Worm (Caenorhabditis elegans) whole organism, L1 larva: ENCODE data around the gene tag-335.

Experiments
- C16A3.4 ChIP-seq: fragments of 150-350 bp; optimal IDR thresholded peaks from 2 replicates; lab custom pipeline; 2014; ENCODE audit warnings: missing biosample characterization, missing genetic modification characterization
- F16B12.6 ChIP-seq: fragments of 150-350 bp; optimal IDR thresholded peaks from 2 replicates; lab custom pipeline; 2014; ENCODE audit warnings: missing biosample characterization, missing genetic modification characterization
- Y116A8C.19 ChIP-seq: sonication (generic microtip); optimal IDR thresholded peaks from 2 replicates; lab custom pipeline; 2016; ENCODE audit warnings: missing compliant biosample characterization, missing genetic modification characterization, borderline replicate concordance
- aha-1 ChIP-seq: fragments of 150-350 bp; optimal IDR thresholded peaks from 2 replicates; lab custom pipeline; 2014; ENCODE audit warnings: missing biosample characterization, missing genetic modification characterization
- blmp-1 ChIP-seq: fragments of 150-350 bp; optimal IDR thresholded peaks from 2 replicates; lab custom pipeline; 2014; ENCODE audit warnings: missing biosample characterization, missing genetic modification characterization
- ceh-63 ChIP-seq: fragments of 200-800 bp; sonication (Bioruptor generic); optimal IDR thresholded peaks from 2 replicates; lab custom pipeline; 2018; ENCODE audit warnings: mild to moderate bottlenecking, missing genetic modification characterization, missing compliant biosample characterization
- ceh-8 ChIP-seq: fragments of 200-800 bp; sonication (Bioruptor generic); optimal IDR thresholded peaks from 2 replicates; lab custom pipeline; 2018; ENCODE audit warnings: mild to moderate bottlenecking, missing genetic modification characterization, moderate library complexity, missing compliant biosample characterization
- ceh-88 ChIP-seq: fragments of 200-800 bp; sonication (Bioruptor generic); IDR thresholded peaks from 2 replicates; pipeline ENCODE4 v1.3.6; 2022; ENCODE audit warnings: missing genetic modification characterization, missing compliant biosample characterization
- ceh-90 ChIP-seq: sonication (generic microtip); optimal IDR thresholded peaks from 2 replicates; lab custom pipeline; 2016; ENCODE audit warnings: missing genetic modification characterization, missing compliant biosample characterization
- dpl-1 ChIP-seq, 3 experiments: fragments of 150-350 bp in 2 of 3; sonication (generic microtip) in 1 of 3; optimal IDR thresholded peaks; 2 replicates each; lab custom pipeline; 2014 to 2017; ENCODE audit warnings: missing biosample characterization in 3 of 3, missing genetic modification characterization in 3 of 3, missing genetic modification reagents in 3 of 3
- efl-1 ChIP-seq, 4 experiments: fragments of 150-350 bp; optimal IDR thresholded peaks in 3 of 4; peaks in 1 of 4; 1 replicate in 1 of 4; 2 replicates in 3 of 4; lab custom pipeline; 2014; ENCODE audit warnings: missing biosample characterization in 2 of 4, missing genetic modification characterization in 2 of 4, missing genetic modification reagents in 2 of 4
- egl-13 ChIP-seq: sonication (generic microtip); optimal IDR thresholded peaks from 2 replicates; lab custom pipeline; 2016; ENCODE audit warnings: missing genotype, missing genetic modification reagents, missing genetic modification characterization, missing compliant biosample characterization
- egl-27 ChIP-seq, 2 experiments: fragments of 150-350 bp in 1 of 2; sonication (generic microtip); optimal IDR thresholded peaks; 3 replicates each; lab custom pipeline; 2017 to 2018; ENCODE audit warnings: missing biosample characterization in 2 of 2, missing genetic modification characterization in 2 of 2, missing genetic modification reagents in 2 of 2
- elt-2 ChIP-seq: sonication (generic microtip); optimal IDR thresholded peaks from 2 replicates; lab custom pipeline; 2016; ENCODE audit warnings: missing genetic modification characterization, mild to moderate bottlenecking, inconsistent platforms, missing compliant biosample characterization, missing genetic modification reagents
- ets-5 ChIP-seq: fragments of 200-800 bp; sonication (Bioruptor generic); IDR thresholded peaks from 2 replicates; pipeline ENCODE4 v1.3.6; 2022; ENCODE audit warnings: missing genetic modification characterization, missing compliant biosample characterization
- fkh-4 ChIP-seq: sonication (generic microtip); optimal IDR thresholded peaks from 2 replicates; lab custom pipeline; 2016; ENCODE audit warnings: missing compliant biosample characterization, missing genetic modification characterization, borderline replicate concordance
- fos-1 ChIP-seq: fragments of 150-350 bp; optimal IDR thresholded peaks from 2 replicates; lab custom pipeline; 2014; ENCODE audit warnings: missing biosample characterization, missing genetic modification characterization
- hlh-17 ChIP-seq: fragments of 200-800 bp; sonication (Bioruptor generic); optimal IDR thresholded peaks from 2 replicates; lab custom pipeline; 2018; ENCODE audit warnings: missing genetic modification characterization, mild to moderate bottlenecking, missing compliant biosample characterization, moderate library complexity, borderline replicate concordance
- hpl-2 ChIP-seq: fragments of 150-350 bp; optimal IDR thresholded peaks from 2 replicates; lab custom pipeline; 2014; ENCODE audit warnings: missing biosample characterization, missing genetic modification reagents, missing genetic modification characterization
- lin-13 ChIP-seq: fragments of 150-350 bp; optimal IDR thresholded peaks from 2 replicates; lab custom pipeline; 2014; ENCODE audit warnings: missing biosample characterization, missing genetic modification reagents, missing genetic modification characterization
- lin-14 ChIP-seq: fragments of 200-800 bp; sonication (Bioruptor generic); optimal IDR thresholded peaks from 2 replicates; lab custom pipeline; 2018; ENCODE audit warnings: mild to moderate bottlenecking, missing genetic modification characterization, moderate library complexity, missing compliant biosample characterization
- lin-15B ChIP-seq: fragments of 150-350 bp; sonication (generic microtip); optimal IDR thresholded peaks from 3 replicates; lab custom pipeline; 2014; ENCODE audit warnings: missing biosample characterization, missing genetic modification characterization
- lin-35 ChIP-seq, 2 experiments: fragments of 150-350 bp; optimal IDR thresholded peaks; 2 replicates each; lab custom pipeline; 2014; ENCODE audit warnings: missing biosample characterization in 2 of 2, missing genetic modification characterization in 2 of 2, missing genetic modification reagents in 2 of 2
- lir-3 ChIP-seq: sonication (generic microtip); optimal IDR thresholded peaks from 2 replicates; lab custom pipeline; 2016; ENCODE audit warnings: mild to moderate bottlenecking, missing genetic modification characterization, moderate library complexity, missing compliant biosample characterization; ENCODE audit not compliant: poor library complexity
- lsy-2 ChIP-seq, 2 experiments: fragments of 150-350 bp; optimal IDR thresholded peaks; 2 replicates each; lab custom pipeline; 2014; ENCODE audit warnings: missing biosample characterization in 2 of 2, missing genetic modification characterization in 2 of 2
- mab-9 ChIP-seq: fragments of 200-800 bp; sonication (Bioruptor generic); IDR thresholded peaks from 2 replicates; pipeline ENCODE4 v1.3.6; 2022; ENCODE audit warnings: missing genetic modification reagents, missing genetic modification characterization, missing compliant biosample characterization
- mef-2 ChIP-seq: fragments of 150-350 bp; optimal IDR thresholded peaks from 2 replicates; lab custom pipeline; 2014; ENCODE audit warnings: missing biosample characterization, missing genetic modification characterization
- mep-1 ChIP-seq: fragments of 150-350 bp; optimal IDR thresholded peaks from 2 replicates; lab custom pipeline; 2014; ENCODE audit warnings: missing biosample characterization, missing genetic modification characterization
- nhr-20 ChIP-seq: sonication (generic microtip); optimal IDR thresholded peaks from 2 replicates; lab custom pipeline; 2016; ENCODE audit warnings: mild to moderate bottlenecking, missing genetic modification characterization, missing compliant biosample characterization
- nhr-47 ChIP-seq: sonication (generic microtip); optimal IDR thresholded peaks from 2 replicates; lab custom pipeline; 2016; ENCODE audit warnings: mild to moderate bottlenecking, missing genetic modification characterization, moderate library complexity, missing compliant biosample characterization
- nhr-71 ChIP-seq: sonication (generic microtip); optimal IDR thresholded peaks from 2 replicates; lab custom pipeline; 2016; ENCODE audit warnings: mild to moderate bottlenecking, missing genetic modification characterization, moderate library complexity, missing compliant biosample characterization
- nhr-84 ChIP-seq: sonication (generic microtip); optimal IDR thresholded peaks from 2 replicates; lab custom pipeline; 2017; ENCODE audit warnings: missing biosample characterization, missing genetic modification characterization
- nhr-90 ChIP-seq: sonication (generic microtip); optimal IDR thresholded peaks from 2 replicates; lab custom pipeline; 2016; ENCODE audit warnings: mild to moderate bottlenecking, missing genetic modification characterization, missing compliant biosample characterization; ENCODE audit not compliant: poor library complexity
- pag-3 ChIP-seq: sonication (generic microtip); optimal IDR thresholded peaks from 2 replicates; lab custom pipeline; 2017; ENCODE audit warnings: missing genetic modification characterization, mild to moderate bottlenecking, missing compliant biosample characterization, antibody characterized with exemption, borderline replicate concordance; ENCODE audit not compliant: insufficient read depth
- rnt-1 ChIP-seq: sonication (generic microtip); optimal IDR thresholded peaks from 2 replicates; lab custom pipeline; 2016; ENCODE audit warnings: mild to moderate bottlenecking, missing genetic modification characterization, moderate library complexity, missing compliant biosample characterization
- skn-1 ChIP-seq: fragments of 150-350 bp; optimal IDR thresholded peaks from 2 replicates; lab custom pipeline; 2014; ENCODE audit warnings: missing biosample characterization, missing genetic modification characterization
- snpc-4 ChIP-seq: fragments of 150-350 bp; optimal IDR thresholded peaks from 2 replicates; lab custom pipeline; 2014; ENCODE audit warnings: missing biosample characterization, missing genetic modification characterization
- snu-23 ChIP-seq: sonication (generic microtip); optimal IDR thresholded peaks from 2 replicates; lab custom pipeline; 2016; ENCODE audit warnings: missing genetic modification characterization, missing compliant biosample characterization
- sox-4 ChIP-seq: sonication (generic microtip); optimal IDR thresholded peaks from 2 replicates; lab custom pipeline; 2016; ENCODE audit warnings: missing genetic modification characterization, missing compliant biosample characterization
- sptf-1 ChIP-seq: fragments of 150-350 bp; optimal IDR thresholded peaks from 2 replicates; lab custom pipeline; 2014; ENCODE audit warnings: missing biosample characterization, missing genetic modification characterization
- sup-37 ChIP-seq: fragments of 200-800 bp; sonication (Bioruptor generic); optimal IDR thresholded peaks from 2 replicates; lab custom pipeline; 2018; ENCODE audit warnings: mild to moderate bottlenecking, missing genetic modification characterization, missing compliant biosample characterization
- tbx-2 ChIP-seq: sonication (generic microtip); optimal IDR thresholded peaks from 2 replicates; lab custom pipeline; 2016; ENCODE audit warnings: missing genetic modification characterization, missing compliant biosample characterization
- unc-30 ChIP-seq: sonication (generic microtip); optimal IDR thresholded peaks from 2 replicates; lab custom pipeline; 2017; ENCODE audit warnings: missing biosample characterization, missing genetic modification characterization
- unc-62 ChIP-seq: fragments of 150-350 bp; optimal IDR thresholded peaks from 2 replicates; lab custom pipeline; 2014; ENCODE audit warnings: missing biosample characterization, missing genetic modification reagents, missing genetic modification characterization
- xbp-1 ChIP-seq: sonication (generic microtip); optimal IDR thresholded peaks from 2 replicates; lab custom pipeline; 2016; ENCODE audit warnings: missing genetic modification characterization, missing compliant biosample characterization
- zag-1 ChIP-seq: fragments of 150-350 bp; optimal IDR thresholded peaks from 2 replicates; lab custom pipeline; 2014; ENCODE audit warnings: missing biosample characterization, missing genetic modification characterization

The tag-335 gene

ce11 chrIV:12278507-12278906 lies at the start of gene tag-335, which contains the start of gene vkmt-1:
TSS of gene tag-335 (minus strand) at chrIV:12278594.
TSS of gene vkmt-1 (plus strand) at chrIV:12278725.
- TF ChIP-seq nhr-90 (tag; lab: Kevin White, UChicago) (no peak), zag-1 (no peak), egl-27 (tag; optimal IDR thresholded peaks at IDR 0.05; lab: Kevin White, UChicago) (no peak), skn-1 (tag; lab: Kevin White, UChicago) (no peak), ets-5 (GFP tag; lab: Robert Waterston, UW) (no peak), lsy-2 (tag; optimal IDR thresholded peaks at IDR 0.05; lab: Kevin White, UChicago) (peak in 1 of 2 experiments; percentile 50), lin-15B (tag; lab: Kevin White, UChicago) (no peak), hpl-2 (GFP tag; lab: Kevin White, UChicago) (no peak), nhr-20 (tag; lab: Kevin White, UChicago) (peak; percentile 16), F16B12.6 (tag; lab: Kevin White, UChicago) (peak; percentile 32), ceh-88 (GFP tag; lab: Robert Waterston, UW) (no peak), unc-30 (tag; lab: Kevin White, UChicago) (no peak), sptf-1 (tag; lab: Kevin White, UChicago) (no peak), sox-4 (tag; lab: Kevin White, UChicago) (no peak), dpl-1 (GFP tag; optimal IDR thresholded peaks at IDR 0.05; lab: Kevin White, UChicago) (peak in 2 of 3 experiments; percentile 1 to 36), fos-1 (no peak), rnt-1 (tag; lab: Kevin White, UChicago) (peak; percentile 70), unc-62 (GFP tag; lab: Kevin White, UChicago) (no peak), ceh-8 (no peak), lin-14 (no peak), lin-13 (GFP tag; lab: Kevin White, UChicago) (no peak), mep-1 (no peak), nhr-71 (tag; lab: Kevin White, UChicago) (peak; percentile 28), nhr-84 (tag; lab: Kevin White, UChicago) (no peak), efl-1 (optimal IDR thresholded peaks at IDR 0.05; lab: Kevin White, UChicago) (peak; percentile 11 to 25), efl-1 (GFP tag; optimal IDR thresholded peaks at IDR 0.05 in 1 of 2; lab: Kevin White, UChicago) (peak; percentile 11 to 17), ceh-63 (GFP tag; lab: Kevin White, UChicago) (no peak), lin-35 (GFP tag; optimal IDR thresholded peaks at IDR 0.05; lab: Kevin White, UChicago) (peak; percentile 4 to 37), snu-23 (peak; percentile 34), nhr-47 (tag; lab: Kevin White, UChicago) (peak; percentile 16), aha-1 (tag; lab: Kevin White, UChicago) (no peak), Y116A8C.19 (tag; lab: Kevin White, UChicago) (no peak), tbx-2 (tag; lab: Kevin White, UChicago) (peak; percentile 16), egl-13 (no peak), hlh-17 (GFP tag; lab: Kevin White, UChicago) (no peak), mab-9 (no peak), ceh-90 (tag; lab: Kevin White, UChicago) (peak; percentile 52), xbp-1 (tag; lab: Kevin White, UChicago) (peak; percentile 29), lir-3 (peak; percentile 7), C16A3.4 (no peak), pag-3 (no peak), snpc-4 (tag; lab: Kevin White, UChicago) (no peak), mef-2 (tag; lab: Kevin White, UChicago) (no peak), fkh-4 (no peak), elt-2 (tag; lab: Kevin White, UChicago) (no peak), sup-37 (GFP tag; lab: Kevin White, UChicago) (no peak), blmp-1 (tag; lab: Kevin White, UChicago) (peak; percentile 19)
- TF ChIP-seq, all 84 proteins: peak for 15
